Worm (Caenorhabditis elegans): ENCODE measurements around the gene gars-1.

The gars-1 gene

DNA sequence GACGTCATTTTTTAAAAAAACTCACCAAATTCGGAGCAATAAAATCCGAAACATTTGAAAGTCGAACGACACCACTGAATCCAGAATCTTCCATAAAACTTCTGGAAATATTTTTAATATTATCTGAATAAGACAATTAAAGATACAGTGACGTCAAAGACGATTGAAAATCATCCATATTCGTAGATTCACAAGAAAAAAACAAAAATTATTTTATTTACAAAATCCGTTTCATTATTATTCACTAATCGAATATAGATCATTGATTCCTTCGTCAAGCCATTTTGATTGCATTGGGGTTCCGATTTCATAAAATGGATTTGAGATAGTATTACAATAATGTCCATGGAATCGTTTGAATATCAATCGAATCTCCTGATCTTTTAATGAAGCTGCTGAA, 4.8 kb downstream of the gars-1 start, which contains the start of gene oxy-4:
TSS of gene oxy-4 (minus strand) at position 101 of the 400 bp plus-strand sequence.
- TF ChIP-seq nhr-237 (tag; optimal IDR thresholded peaks at IDR 0.05): no peak

DNA sequence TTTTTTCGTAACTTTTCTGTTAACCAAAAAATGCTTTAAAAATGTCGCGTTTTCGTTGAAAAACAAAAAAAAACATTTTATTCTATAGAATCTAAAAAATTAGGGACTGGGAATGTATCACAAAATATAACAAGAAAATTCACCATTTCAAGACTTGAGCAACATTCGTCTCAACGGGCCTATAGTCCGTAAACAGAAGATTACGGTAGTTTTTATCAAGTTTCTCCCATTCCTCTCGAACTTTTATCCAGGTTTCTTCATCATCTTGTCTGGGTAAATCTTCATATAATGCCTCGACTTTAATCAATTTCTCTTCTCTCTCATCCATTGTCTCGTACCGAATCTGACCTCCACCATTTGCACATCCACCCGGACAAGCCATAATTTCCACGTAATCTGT, 8.0 kb downstream of the gars-1 start:
- no peak for TF ChIP-seq swsn-7 (tag; optimal IDR thresholded peaks at IDR 0.05)
- no peak for TF ChIP-seq lin-15B (tag; optimal IDR thresholded peaks at IDR 0.05)
- no peak for TF ChIP-seq pqm-1 (tag; optimal IDR thresholded peaks at IDR 0.05)
- TF ChIP-seq egl-27 (tag; optimal IDR thresholded peaks at IDR 0.05): no peak
- TF ChIP-seq unc-62 (GFP tag; optimal IDR thresholded peaks at IDR 0.05): no peak
- no peak for TF ChIP-seq grh-1 (GFP tag; IDR thresholded peaks at IDR 0.05)
- TF ChIP-seq efl-1 (optimal IDR thresholded peaks at IDR 0.05): no peak
- TF ChIP-seq efl-1 (GFP tag; optimal IDR thresholded peaks at IDR 0.05 in 1 of 2): no peak
- no peak for TF ChIP-seq nhr-90 (tag; optimal IDR thresholded peaks at IDR 0.05; ENCODE audit: poor library complexity)
- TF ChIP-seq lin-14 (GFP tag; optimal IDR thresholded peaks at IDR 0.05): no peak
- TF ChIP-seq elt-2 (tag; optimal IDR thresholded peaks at IDR 0.05): no peak
- no peak for TF ChIP-seq C16A3.4 (tag; optimal IDR thresholded peaks at IDR 0.05)
- TF ChIP-seq hlh-17 (GFP tag; optimal IDR thresholded peaks at IDR 0.05; ENCODE audit: borderline replicate concordance): no peak
- TF ChIP-seq irx-1 (tag; optimal IDR thresholded peaks at IDR 0.05): no peak
- no peak for TF ChIP-seq pag-3 (tag; optimal IDR thresholded peaks at IDR 0.05; ENCODE audit: borderline replicate concordance, insufficient read depth)
- no peak for TF ChIP-seq F16B12.6 (tag; optimal IDR thresholded peaks at IDR 0.05)
- no peak for TF ChIP-seq efl-3 (GFP tag; optimal IDR thresholded peaks at IDR 0.05)

DNA sequence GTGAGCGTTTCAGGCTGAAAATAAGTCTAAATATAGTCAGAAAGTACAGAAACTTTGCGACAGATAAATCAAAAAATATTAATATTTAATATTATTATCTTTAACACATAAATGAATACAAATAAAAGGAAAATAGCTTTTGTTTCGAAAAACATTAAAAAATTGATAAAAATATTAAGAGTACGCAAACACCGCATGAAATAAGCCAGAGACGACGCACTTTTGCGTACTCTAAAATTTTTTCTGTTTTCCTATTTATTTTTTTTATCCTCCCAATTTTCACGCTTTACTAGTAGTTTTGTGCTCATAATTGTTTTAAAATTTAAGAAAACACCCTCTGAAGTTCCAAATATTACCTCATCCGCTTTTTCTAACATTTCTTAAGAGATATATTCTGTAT, 10.3 kb downstream of the gars-1 start, which contains the start of the genes rbm-42 and grwd-1:
TSS of gene rbm-42 (minus strand) at position 93 of the 400 bp plus-strand sequence.
TSS of gene grwd-1 (plus strand) at position 328 of the 400 bp plus-strand sequence.
- TF ChIP-seq ztf-4 (tag; optimal IDR thresholded peaks at IDR 0.05) (no peak), C16A3.4 (tag; optimal IDR thresholded peaks at IDR 0.05) (peak; percentile 8), skn-1 (tag; optimal IDR thresholded peaks at IDR 0.05) (peak; percentile 20), fkh-10 (GFP tag; optimal IDR thresholded peaks at IDR 0.05) (no peak), nhr-47 (tag; optimal IDR thresholded peaks at IDR 0.05) (no peak), dpl-1 (GFP tag; optimal IDR thresholded peaks at IDR 0.05) (peak in 2 of 3 experiments; percentile 49 to 57), swsn-7 (tag; optimal IDR thresholded peaks at IDR 0.05) (no peak), ceh-90 (tag; optimal IDR thresholded peaks at IDR 0.05) (no peak), isw-1 (GFP tag; IDR thresholded peaks at IDR 0.05) (no peak), nhr-84 (tag; optimal IDR thresholded peaks at IDR 0.05) (no peak), unc-130 (tag; optimal IDR thresholded peaks at IDR 0.05) (no peak), lin-15B (tag; optimal IDR thresholded peaks at IDR 0.05) (no peak), mep-1 (tag; optimal IDR thresholded peaks at IDR 0.05) (peak; percentile 62), blmp-1 (tag; optimal IDR thresholded peaks at IDR 0.05) (peak; percentile 15), unc-30 (tag; optimal IDR thresholded peaks at IDR 0.05) (no peak), tbx-2 (tag; optimal IDR thresholded peaks at IDR 0.05) (peak; percentile 42), F16B12.6 (tag; optimal IDR thresholded peaks at IDR 0.05) (peak; percentile 83), nhr-237 (tag; optimal IDR thresholded peaks at IDR 0.05) (no peak), mdl-1 (tag; optimal IDR thresholded peaks at IDR 0.05) (no peak), C04F5.9 (tag; optimal IDR thresholded peaks at IDR 0.05) (no peak), fkh-8 (tag; optimal IDR thresholded peaks at IDR 0.05) (no peak), nhr-90 (tag; optimal IDR thresholded peaks at IDR 0.05; ENCODE audit: poor library complexity) (no peak), ceh-63 (GFP tag; optimal IDR thresholded peaks at IDR 0.05) (no peak), lin-35 (GFP tag; optimal IDR thresholded peaks at IDR 0.05) (peak; percentile 21 to 57), hlh-17 (GFP tag; optimal IDR thresholded peaks at IDR 0.05; ENCODE audit: borderline replicate concordance) (no peak), unc-86 (tag; optimal IDR thresholded peaks at IDR 0.05) (no peak), snu-23 (GFP tag; optimal IDR thresholded peaks at IDR 0.05) (peak; percentile 30), mab-9 (GFP tag; IDR thresholded peaks at IDR 0.05) (no peak), ama-1 (optimal IDR thresholded peaks at IDR 0.05) (no peak), snpc-4 (tag; optimal IDR thresholded peaks at IDR 0.05) (no peak), pag-3 (tag; optimal IDR thresholded peaks at IDR 0.05; ENCODE audit: borderline replicate concordance, insufficient read depth) (no peak), lir-3 (tag; optimal IDR thresholded peaks at IDR 0.05; ENCODE audit: poor library complexity) (no peak), unc-62 (GFP tag; optimal IDR thresholded peaks at IDR 0.05) (no peak), pqm-1 (tag; optimal IDR thresholded peaks at IDR 0.05) (no peak), fos-1 (tag; optimal IDR thresholded peaks at IDR 0.05) (no peak), hlh-4 (tag; optimal IDR thresholded peaks at IDR 0.05) (no peak), lsy-2 (tag; optimal IDR thresholded peaks at IDR 0.05) (peak; percentile 27 to 66), alr-1 (tag; optimal IDR thresholded peaks at IDR 0.05; ENCODE audit: borderline replicate concordance) (no peak), C34B4.2 (tag; optimal IDR thresholded peaks at IDR 0.05) (no peak), lin-13 (GFP tag; optimal IDR thresholded peaks at IDR 0.05) (no peak)
